Worm (Caenorhabditis elegans) whole organism, L4/young adult: ENCODE results near the gene C06A6.7.

Source experiments
- W03F9.2 ChIP-seq: fragments of 150-350 bp; optimal IDR thresholded peaks from 2 replicates; lab custom pipeline; 2014; ENCODE audit warnings: missing biosample characterization, missing genetic modification characterization
- dao-5 ChIP-seq: sonication (generic microtip); optimal IDR thresholded peaks from 2 replicates; lab custom pipeline; 2016; ENCODE audit warnings: missing genotype, missing genetic modification characterization, moderate library complexity, missing compliant biosample characterization
- him-1 ChIP-seq: sonication (generic microtip); optimal IDR thresholded peaks from 2 replicates; lab custom pipeline; 2016; ENCODE audit warnings: missing genotype, missing genetic modification reagents, missing genetic modification characterization, missing compliant biosample characterization

ce11 chrIV:7868607-7869006 lies 30.3 kb upstream of the C06A6.7 start, which contains the start of gene flp-10:
- TF ChIP-seq him-1: no peak
- TF ChIP-seq dao-5 (tag; lab: Kevin White, UChicago): no peak
- TF ChIP-seq W03F9.2 (tag; lab: Kevin White, UChicago): no peak
